Worm (Caenorhabditis elegans) whole organism, young adult: Measurements from ENCODE around the gene hlh-25.

Experiments
- B0261.1 ChIP-seq: sonication (generic microtip); optimal IDR thresholded peaks from 2 replicates; lab custom pipeline; 2016; ENCODE audit warnings: mild to moderate bottlenecking, missing genetic modification characterization, moderate library complexity, missing compliant biosample characterization
- B0336.3 ChIP-seq: fragments of 200-800 bp; sonication (Bioruptor generic); IDR thresholded peaks from 2 replicates; pipeline ENCODE4 v1.3.6; 2022; ENCODE audit warnings: missing genetic modification characterization, missing compliant biosample characterization
- C06A6.2 ChIP-seq: fragments of 200-800 bp; sonication (Bioruptor generic); conservative IDR thresholded peaks from 2 replicates; pipeline ENCODE4 v1.3.6; 2022; ENCODE audit warnings: missing genetic modification characterization, missing compliant biosample characterization
- F23B12.7 ChIP-seq: sonication (generic microtip); optimal IDR thresholded peaks from 2 replicates; lab custom pipeline; 2017; ENCODE audit warnings: missing genetic modification characterization, mild to moderate bottlenecking, missing compliant biosample characterization, antibody characterized with exemption, moderate library complexity; ENCODE audit not compliant: insufficient read depth
- F33H1.4 ChIP-seq: fragments of 200-800 bp; sonication (Bioruptor generic); IDR thresholded peaks from 2 replicates; pipeline ENCODE4 v1.3.6; 2022; ENCODE audit warnings: missing genetic modification reagents, missing genetic modification characterization, missing compliant biosample characterization
- F37B4.10 ChIP-seq: fragments of 200-800 bp; sonication (Bioruptor generic); IDR thresholded peaks from 2 replicates; pipeline ENCODE4 v1.3.6; 2022; ENCODE audit warnings: missing genetic modification characterization, missing compliant biosample characterization
- F39B2.1 ChIP-seq: fragments of 200-800 bp; sonication (Bioruptor generic); IDR thresholded peaks from 2 replicates; pipeline ENCODE4 v1.3.6; 2022; ENCODE audit warnings: missing genetic modification reagents, missing genetic modification characterization, missing compliant biosample characterization
- F52B5.7 ChIP-seq: sonication (generic microtip); optimal IDR thresholded peaks from 2 replicates; lab custom pipeline; 2016; ENCODE audit warnings: mild to moderate bottlenecking, missing genetic modification characterization, missing compliant biosample characterization
- F57C9.4 ChIP-seq: sonication (generic microtip); optimal IDR thresholded peaks from 2 replicates; lab custom pipeline; 2017; ENCODE audit warnings: mild to moderate bottlenecking, missing genetic modification characterization, missing compliant biosample characterization
- K12H6.12 ChIP-seq: fragments of 200-800 bp; sonication (Bioruptor generic); optimal IDR thresholded peaks from 2 replicates; lab custom pipeline; 2018; ENCODE audit warnings: mild to moderate bottlenecking, missing genetic modification characterization, missing compliant biosample characterization
- T07F8.4 ChIP-seq: sonication (generic microtip); optimal IDR thresholded peaks from 2 replicates; lab custom pipeline; 2016; ENCODE audit warnings: mild to moderate bottlenecking, missing genetic modification characterization, moderate library complexity, missing compliant biosample characterization
- Y67H2A.10 ChIP-seq: fragments of 200-800 bp; sonication (Bioruptor generic); conservative IDR thresholded peaks from 2 replicates; pipeline ENCODE4 v1.3.6; 2022; ENCODE audit warnings: missing genetic modification reagents, missing genetic modification characterization, missing compliant biosample characterization
- aptf-2 ChIP-seq: fragments of 200-800 bp; sonication (Bioruptor generic); conservative IDR thresholded peaks from 2 replicates; pipeline ENCODE4 v1.3.6; 2022; ENCODE audit warnings: missing genetic modification reagents, missing genetic modification characterization, missing compliant biosample characterization
- bed-1 ChIP-seq: fragments of 200-800 bp; sonication (Bioruptor generic); IDR thresholded peaks from 2 replicates; pipeline ENCODE4 v1.3.6; 2022; ENCODE audit warnings: missing genetic modification reagents, missing genetic modification characterization, missing compliant biosample characterization
- cebp-2 ChIP-seq: fragments of 200-800 bp; sonication (Bioruptor generic); IDR thresholded peaks from 2 replicates; pipeline ENCODE4 v1.3.6; 2022; ENCODE audit warnings: missing genetic modification characterization, missing compliant biosample characterization
- ceh-27 ChIP-seq: fragments of 200-800 bp; sonication (Bioruptor generic); optimal IDR thresholded peaks from 2 replicates; lab custom pipeline; 2018; ENCODE audit warnings: mild to moderate bottlenecking, missing genetic modification characterization, moderate library complexity, missing compliant biosample characterization
- egl-18 ChIP-seq: fragments of 200-800 bp; sonication (Bioruptor generic); IDR thresholded peaks from 2 replicates; pipeline ENCODE4 v1.3.6; 2022; ENCODE audit warnings: missing genetic modification reagents, missing genetic modification characterization, missing compliant biosample characterization
- egl-44 ChIP-seq: fragments of 200-800 bp; sonication (Bioruptor generic); IDR thresholded peaks from 2 replicates; pipeline ENCODE4 v1.3.6; 2022; ENCODE audit warnings: missing genetic modification reagents, missing genetic modification characterization, missing compliant biosample characterization
- egrh-3 ChIP-seq: fragments of 200-800 bp; sonication (Bioruptor generic); IDR thresholded peaks from 2 replicates; pipeline ENCODE4 v1.3.6; 2022; ENCODE audit warnings: missing genetic modification reagents, missing genetic modification characterization, missing compliant biosample characterization
- ets-4 ChIP-seq: fragments of 200-800 bp; sonication (Bioruptor generic); optimal IDR thresholded peaks from 2 replicates; lab custom pipeline; 2018; ENCODE audit warnings: mild to moderate bottlenecking, missing genetic modification characterization, missing compliant biosample characterization
- hmg-1.2 ChIP-seq: fragments of 200-800 bp; sonication (Bioruptor generic); IDR thresholded peaks from 2 replicates; pipeline ENCODE4 v1.3.6; 2022; ENCODE audit warnings: missing genetic modification reagents, missing genetic modification characterization, missing compliant biosample characterization
- hsf-1 ChIP-seq: fragments of 200-800 bp; sonication (Bioruptor generic); IDR thresholded peaks from 2 replicates; pipeline ENCODE4 v1.3.6; 2022; ENCODE audit warnings: missing genetic modification reagents, missing genetic modification characterization, missing compliant biosample characterization
- lag-1 ChIP-seq: fragments of 200-800 bp; sonication (Bioruptor generic); IDR thresholded peaks from 2 replicates; pipeline ENCODE4 v1.3.6; 2022; ENCODE audit warnings: missing genetic modification reagents, missing genetic modification characterization, missing compliant biosample characterization
- lin-35 ChIP-seq, 3 experiments: fragments of 150-350 bp in 2 of 3; sonication (generic microtip) in 1 of 3; optimal IDR thresholded peaks; 2 replicates each; lab custom pipeline; 2014 to 2018; ENCODE audit warnings: missing biosample characterization in 3 of 3, missing genetic modification characterization in 3 of 3, missing genetic modification reagents in 3 of 3
- lin-54 ChIP-seq: fragments of 200-800 bp; sonication (Bioruptor generic); optimal IDR thresholded peaks from 2 replicates; lab custom pipeline; 2018; ENCODE audit warnings: mild to moderate bottlenecking, missing genetic modification characterization, missing compliant biosample characterization
- lsl-1 ChIP-seq: fragments of 200-800 bp; sonication (Bioruptor generic); optimal IDR thresholded peaks from 2 replicates; lab custom pipeline; 2018; ENCODE audit warnings: mild to moderate bottlenecking, missing genetic modification characterization, moderate library complexity, missing compliant biosample characterization
- madf-10 ChIP-seq: sonication (generic microtip); optimal IDR thresholded peaks from 2 replicates; lab custom pipeline; 2016; ENCODE audit warnings: mild to moderate bottlenecking, missing genetic modification characterization, missing compliant biosample characterization
- madf-6 ChIP-seq: fragments of 200-800 bp; sonication (Bioruptor generic); IDR thresholded peaks from 2 replicates; pipeline ENCODE4 v1.3.6; 2022; ENCODE audit warnings: missing genetic modification reagents, missing genetic modification characterization, missing compliant biosample characterization
- madf-8 ChIP-seq: fragments of 200-800 bp; sonication (Bioruptor generic); conservative IDR thresholded peaks from 2 replicates; pipeline ENCODE4 v1.3.6; 2022; ENCODE audit warnings: missing genetic modification reagents, missing genetic modification characterization, missing compliant biosample characterization
- mcd-1 ChIP-seq: fragments of 200-800 bp; sonication (Bioruptor generic); IDR thresholded peaks from 2 replicates; pipeline ENCODE4 v1.3.6; 2022; ENCODE audit warnings: missing genetic modification reagents, missing genetic modification characterization, missing compliant biosample characterization
- mes-4 ChIP-seq: sonication (generic microtip); optimal IDR thresholded peaks from 2 replicates; lab custom pipeline; 2016; ENCODE audit warnings: missing genotype, missing genetic modification characterization, missing compliant biosample characterization
- mxl-1 ChIP-seq: sonication (generic microtip); optimal IDR thresholded peaks from 2 replicates; lab custom pipeline; 2016; ENCODE audit warnings: missing genetic modification characterization, missing compliant biosample characterization
- nhr-80 ChIP-seq: sonication (generic microtip); optimal IDR thresholded peaks from 2 replicates; lab custom pipeline; 2016; ENCODE audit warnings: missing genetic modification characterization, missing compliant biosample characterization
- pbrm-1 ChIP-seq: fragments of 200-800 bp; sonication (Bioruptor generic); IDR thresholded peaks from 2 replicates; pipeline ENCODE4 v1.3.6; 2022; ENCODE audit warnings: missing genetic modification reagents, missing genetic modification characterization, missing compliant biosample characterization
- rec-8 ChIP-seq, 2 experiments: sonication (generic microtip); optimal IDR thresholded peaks; 2 replicates each; lab custom pipeline; 2016; ENCODE audit warnings: mild to moderate bottlenecking in 2 of 2, missing genetic modification characterization in 2 of 2, missing genetic modification reagents in 2 of 2, missing genotype in 2 of 2, missing biosample characterization in 1 of 2, missing compliant biosample characterization in 1 of 2, moderate library complexity in 1 of 2
- sea-2 ChIP-seq: fragments of 200-800 bp; sonication (Bioruptor generic); IDR thresholded peaks from 2 replicates; pipeline ENCODE4 v1.3.6; 2022; ENCODE audit warnings: missing genetic modification characterization, missing compliant biosample characterization
- snpc-3.4 ChIP-seq: sonication (generic microtip); optimal IDR thresholded peaks from 2 replicates; lab custom pipeline; 2017; ENCODE audit warnings: missing genetic modification characterization, mild to moderate bottlenecking, missing compliant biosample characterization, antibody characterized with exemption, moderate library complexity, missing genotype, missing genetic modification reagents
- tbx-9 ChIP-seq: sonication (generic microtip); optimal IDR thresholded peaks from 2 replicates; lab custom pipeline; 2016; ENCODE audit warnings: borderline replicate concordance, missing genetic modification characterization, inconsistent platforms, missing compliant biosample characterization
- unc-62 ChIP-seq: fragments of 150-350 bp; optimal IDR thresholded peaks from 2 replicates; lab custom pipeline; 2014; ENCODE audit warnings: missing biosample characterization, missing genetic modification reagents, missing genetic modification characterization
- xnd-1 ChIP-seq: sonication (generic microtip); optimal IDR thresholded peaks from 2 replicates; lab custom pipeline; 2016; ENCODE audit warnings: missing genotype, missing genetic modification reagents, missing genetic modification characterization, missing compliant biosample characterization
- zfh-2 ChIP-seq: fragments of 200-800 bp; sonication (Bioruptor generic); conservative IDR thresholded peaks from 2 replicates; pipeline ENCODE4 v1.3.6; 2022; ENCODE audit warnings: missing genetic modification reagents, missing genetic modification characterization, missing compliant biosample characterization
- zim-3 ChIP-seq: sonication (generic microtip); optimal IDR thresholded peaks from 2 replicates; lab custom pipeline; 2017; ENCODE audit warnings: mild to moderate bottlenecking, missing genetic modification characterization, moderate library complexity, missing compliant biosample characterization
- ztf-25 ChIP-seq: fragments of 200-800 bp; sonication (Bioruptor generic); IDR thresholded peaks from 2 replicates; pipeline ENCODE4 v1.3.6; 2022; ENCODE audit warnings: missing genetic modification reagents, missing genetic modification characterization, missing compliant biosample characterization

Gene hlh-25

DNA sequence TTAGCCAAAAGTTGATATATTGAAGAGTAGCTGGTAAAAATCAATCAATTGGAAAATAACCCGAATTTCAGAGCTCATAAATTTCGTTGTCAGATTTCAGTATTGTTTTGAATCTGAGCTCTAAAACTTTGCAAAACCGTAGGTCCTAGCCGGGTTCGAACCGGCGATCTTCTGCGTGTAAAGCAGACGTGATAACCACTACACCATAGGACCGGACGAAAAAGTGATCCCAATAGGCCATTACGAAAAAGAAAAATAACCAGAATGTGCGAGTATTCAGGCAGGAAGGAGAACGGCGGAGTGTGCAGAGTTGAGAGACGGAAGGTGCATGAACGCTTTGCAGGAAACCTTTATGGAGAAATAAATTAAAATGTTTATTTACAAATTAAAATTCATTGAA lies 42.0 kb downstream of the hlh-25 start (continued):
- peak; percentile 81 for TF ChIP-seq F23B12.7 (tag; lab: Kevin White, UChicago)
- TF ChIP-seq lag-1, result no peak
- peak; percentile 22 for TF ChIP-seq snpc-3.4 (tag; lab: Kevin White, UChicago)
- no peak for TF ChIP-seq Y67H2A.10 (GFP tag; lab: Robert Waterston, UW)
- TF ChIP-seq tbx-9 (tag; lab: Kevin White, UChicago), result no peak
- TF ChIP-seq hmg-1.2 (GFP tag; lab: Robert Waterston, UW), result peak; percentile 71
- TF ChIP-seq B0261.1 (tag; lab: Kevin White, UChicago), result peak; percentile 90
- TF ChIP-seq K12H6.12 (tag; lab: Kevin White, UChicago), result no peak
- TF ChIP-seq nhr-80, result peak; percentile 28
- peak in 1 of 2 experiments; percentile 65 for TF ChIP-seq rec-8 (tag; optimal IDR thresholded peaks at IDR 0.05; lab: Kevin White, UChicago)
- peak; percentile 60; the same call in 1 of the 2 replicates for TF ChIP-seq cebp-2 (GFP tag; lab: Robert Waterston, UW)
- no peak for TF ChIP-seq pbrm-1 (GFP tag; lab: Robert Waterston, UW)
- TF ChIP-seq unc-62 (GFP tag; lab: Kevin White, UChicago), result no peak
- TF ChIP-seq, all 124 proteins: peak for 50

DNA sequence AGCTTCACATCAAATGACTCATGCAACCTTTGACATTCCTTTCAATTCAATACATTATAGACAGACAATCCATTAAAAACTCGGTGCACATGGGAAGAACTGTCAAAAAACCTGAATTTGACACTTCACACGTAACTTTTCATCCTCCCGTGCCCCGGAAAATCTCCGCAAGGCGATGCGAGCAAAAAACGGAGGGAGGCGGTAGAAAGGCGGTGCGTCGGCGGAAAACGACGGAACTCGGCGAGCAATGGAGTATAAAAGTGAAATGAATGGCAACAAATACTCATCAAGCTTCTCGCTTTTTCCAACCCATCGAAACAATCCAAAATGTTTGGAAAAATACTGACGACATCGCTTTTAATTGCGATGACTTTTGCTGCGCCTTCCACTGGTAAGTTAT lies 43.0 kb downstream of the hlh-25 start, which contains the start of gene T25E4.1:
Gene T25E4.1 (plus strand): TSS at position 301 of the 400 bp plus-strand sequence.
- TF ChIP-seq zim-3 (tag; lab: Kevin White, UChicago) (no peak), xnd-1 (tag; lab: Kevin White, UChicago) (no peak), B0336.3 (no peak), egl-18 (GFP tag; lab: Robert Waterston, UW) (no peak), mes-4 (tag; lab: Kevin White, UChicago) (no peak), T07F8.4 (tag; lab: Kevin White, UChicago) (no peak), hmg-1.2 (GFP tag; lab: Robert Waterston, UW) (no peak), F33H1.4 (no peak), hsf-1 (GFP tag; lab: Robert Waterston, UW) (no peak)

ce11 chrII:5578714-5579113 lies 43.7 kb downstream of the hlh-25 start:
- TF ChIP-seq zfh-2 (peak; percentile 74; the same call in 1 of the 2 replicates), Y67H2A.10 (GFP tag; lab: Robert Waterston, UW) (no peak), egrh-3 (GFP tag; lab: Robert Waterston, UW) (peak; percentile 76)

- TF ChIP-seq zfh-2, result no peak
- TF ChIP-seq sea-2 (GFP tag; lab: Robert Waterston, UW), result no peak
- TF ChIP-seq bed-1 (GFP tag; lab: Robert Waterston, UW), result 0 out of 2 replicates have a peak, but pooled peaks have one; percentile 56
- TF ChIP-seq F23B12.7 (tag; lab: Kevin White, UChicago), result no peak
- TF ChIP-seq lsl-1 (GFP tag; lab: Kevin White, UChicago), result no peak
- no peak for TF ChIP-seq mxl-1 (tag; lab: Kevin White, UChicago)
- no peak for TF ChIP-seq egl-44 (GFP tag; lab: Robert Waterston, UW)
- no peak for TF ChIP-seq ztf-25 (GFP tag; lab: Robert Waterston, UW)
- TF ChIP-seq C06A6.2, result no peak
These were observed 44.2 kb downstream of the hlh-25 start for ce11 chrII:5579236-5579635.

- TF ChIP-seq F57C9.4 (tag; lab: Kevin White, UChicago), result no peak
- no peak for TF ChIP-seq Y67H2A.10 (GFP tag; lab: Robert Waterston, UW)
- no peak for TF ChIP-seq madf-8 (GFP tag; lab: Robert Waterston, UW)
- no peak for TF ChIP-seq F33H1.4
- no peak for TF ChIP-seq F52B5.7 (tag; lab: Kevin White, UChicago)
- TF ChIP-seq ets-4, result no peak
- TF ChIP-seq madf-10 (tag; lab: Kevin White, UChicago), result no peak
- TF ChIP-seq ceh-27 (GFP tag; lab: Kevin White, UChicago), result no peak
- TF ChIP-seq aptf-2 (GFP tag; lab: Robert Waterston, UW), result no peak
- no peak for TF ChIP-seq lin-54 (GFP tag; lab: Kevin White, UChicago)
- TF ChIP-seq F37B4.10 (GFP tag; lab: Robert Waterston, UW), result no peak
- no peak for TF ChIP-seq madf-6 (GFP tag; lab: Robert Waterston, UW)
- TF ChIP-seq mcd-1 (GFP tag; lab: Robert Waterston, UW), result no peak
- TF ChIP-seq lin-35 (GFP tag; optimal IDR thresholded peaks at IDR 0.05; lab: Kevin White, UChicago), result no peak
- TF ChIP-seq F39B2.1 (GFP tag; lab: Robert Waterston, UW), result no peak
These were observed 47.3 kb downstream of the hlh-25 start, which contains the start of gene T25E4.2 for ce11 chrII:5582309-5582708. TSS of gene T25E4.2 (minus strand) at chrII:5582409.
